Worm (Caenorhabditis elegans): ENCODE data around the gene ZC204.12.
"Not testable (repeated sequence)": the region's sequence is repeated elsewhere in the genome, so short reads cannot be mapped to it uniquely, and the experiment has no call there.

ZC204.12 gene

ce11 chrII:1660888-1661287, 3.8 kb upstream of the ZC204.12 start, which contains the start of gene ZC204.13:
Gene ZC204.13 (minus strand): TSS chrII:1660988.
- TF ChIP-seq snpc-4, mls-2, elt-3 (tag; optimal IDR thresholded peaks at IDR 0.05): not testable (repeated sequence)

ce11 chrII:1654917-1655316, 2.2 kb downstream of the ZC204.12 start, which contains the start of gene btb-12:
Gene btb-12 (plus strand): TSS chrII:1655217.
- TF ChIP-seq mep-1 (tag; optimal IDR thresholded peaks at IDR 0.05) (no peak), ceh-39 (tag; optimal IDR thresholded peaks at IDR 0.05) (peak; percentile 6)

ce11 chrII:1653397-1653796, 3.7 kb downstream of the ZC204.12 start, which contains the start of gene fbxb-15:
Gene fbxb-15 (minus strand): TSS chrII:1653497.
- no peak for TF ChIP-seq M03D4.4 (tag; optimal IDR thresholded peaks at IDR 0.05)
- TF ChIP-seq mab-5 (tag; optimal IDR thresholded peaks at IDR 0.05): no peak
- no peak for TF ChIP-seq flh-1 (GFP tag; optimal IDR thresholded peaks at IDR 0.05)
- no peak for TF ChIP-seq hlh-1 (tag; optimal IDR thresholded peaks at IDR 0.05)
- TF ChIP-seq ceh-39 (tag; optimal IDR thresholded peaks at IDR 0.05): no peak
- no peak for TF ChIP-seq sem-2 (GFP tag; optimal IDR thresholded peaks at IDR 0.05)
- no peak for TF ChIP-seq ceh-43 (GFP tag; optimal IDR thresholded peaks at IDR 0.05)
- TF ChIP-seq zip-8 (tag; optimal IDR thresholded peaks at IDR 0.05): no peak
- no peak for TF ChIP-seq mep-1 (tag; optimal IDR thresholded peaks at IDR 0.05)
- TF ChIP-seq nhr-12 (tag; optimal IDR thresholded peaks at IDR 0.05): no peak
- no peak for TF ChIP-seq sptf-1 (tag; optimal IDR thresholded peaks at IDR 0.05)
- TF ChIP-seq nhr-2 (tag; optimal IDR thresholded peaks at IDR 0.05): no peak

- no peak for TF ChIP-seq ceh-83 (GFP tag; optimal IDR thresholded peaks at IDR 0.05)
- no peak for TF ChIP-seq blmp-1 (tag; optimal IDR thresholded peaks at IDR 0.05)
- TF ChIP-seq mab-5 (tag; optimal IDR thresholded peaks at IDR 0.05): no peak
- no peak for TF ChIP-seq elt-3 (tag; optimal IDR thresholded peaks at IDR 0.05)
- TF ChIP-seq ztf-11 (tag; optimal IDR thresholded peaks at IDR 0.05): no peak
- no peak for TF ChIP-seq flh-1 (GFP tag; optimal IDR thresholded peaks at IDR 0.05)
Measured at ce11 chrII:1651804-1652203, 5.3 kb downstream of the ZC204.12 start, which contains the start of gene fbxb-16. Gene fbxb-16 (minus strand): TSS chrII:1651904.

- no peak for TF ChIP-seq mls-2 (tag; optimal IDR thresholded peaks at IDR 0.05)
Measured at ce11 chrII:1650502-1650901, 6.6 kb downstream of the ZC204.12 start, which contains the start of gene fbxb-20. Gene fbxb-20 (minus strand): TSS chrII:1650602.

- no peak for TF ChIP-seq bed-3 (GFP tag; optimal IDR thresholded peaks at IDR 0.05)
- no peak for TF ChIP-seq drap-1 (GFP tag; optimal IDR thresholded peaks at IDR 0.05)
Measured at ce11 chrII:1648768-1649167, 8.3 kb downstream of the ZC204.12 start, which contains the start of gene fbxb-21. Gene fbxb-21 (minus strand): TSS chrII:1648868.

ce11 chrII:1646199-1646598, 10.9 kb downstream of the ZC204.12 start, which contains the start of gene ZC204.17:
Gene ZC204.17 (minus strand): TSS chrII:1646299.
- TF ChIP-seq lin-32 (GFP tag; optimal IDR thresholded peaks at IDR 0.05) (no peak), lin-13 (tag; optimal IDR thresholded peaks at IDR 0.05) (no peak), bed-3 (GFP tag; optimal IDR thresholded peaks at IDR 0.05) (no peak), pha-4 (tag; optimal IDR thresholded peaks at IDR 0.05) (no peak), ces-1 (GFP tag; optimal IDR thresholded peaks at IDR 0.05) (no peak), ham-2 (GFP tag; optimal IDR thresholded peaks at IDR 0.05) (no peak), flh-1 (GFP tag; optimal IDR thresholded peaks at IDR 0.05) (no peak), elt-3 (tag; optimal IDR thresholded peaks at IDR 0.05) (no peak), sem-2 (GFP tag; optimal IDR thresholded peaks at IDR 0.05) (no peak), tbx-8 (GFP tag; optimal IDR thresholded peaks at IDR 0.05) (no peak), nhr-12 (tag; optimal IDR thresholded peaks at IDR 0.05) (no peak), unc-62 (GFP tag; optimal IDR thresholded peaks at IDR 0.05) (no peak), unc-39 (tag; optimal IDR thresholded peaks at IDR 0.05) (no peak), snpc-4 (tag; optimal IDR thresholded peaks at IDR 0.05) (no peak)
